Fruit fly (Drosophila melanogaster): Measurements from ENCODE around the gene Doc3.
A peak's percentile ranks its signal among the peaks of the same experiment; 100 is the strongest.

Gene Doc3

dm6 chr3L:9023627-9024026, 18.6 kb downstream of the Doc3 start (continued):
- peak; percentile 97 for TF ChIP-seq sens (GFP tag)
- no peak; the same call in 2 of the 3 replicates for TF ChIP-seq CG2199 (GFP tag; IDR thresholded peaks at IDR 0.05)
- no peak for TF ChIP-seq crol (GFP tag; IDR thresholded peaks at IDR 0.05)
- no peak for TF ChIP-seq CG3995 (GFP tag; optimal IDR thresholded peaks at IDR 0.05)
- no peak for TF ChIP-seq CG6272 (GFP tag; IDR thresholded peaks at IDR 0.05)
- no peak for TF ChIP-seq D19B (GFP tag; optimal IDR thresholded peaks at IDR 0.05)
- peak; percentile 30; the same call in 1 of the 2 replicates for TF ChIP-seq CG7372 (GFP tag; IDR thresholded peaks at IDR 0.05)
- peak; percentile 66 for TF ChIP-seq ci (GFP tag; IDR thresholded peaks at IDR 0.05)
- no peak for TF ChIP-seq eyg (GFP tag; optimal IDR thresholded peaks at IDR 0.05)
- peak; percentile 41 for TF ChIP-seq NK7.1 (GFP tag; optimal IDR thresholded peaks at IDR 0.05)
- peak; percentile 28 for TF ChIP-seq CG1529 (GFP tag; optimal IDR thresholded peaks at IDR 0.05)
- peak; percentile 13 for TF ChIP-seq CG3838 (GFP tag; optimal IDR thresholded peaks at IDR 0.05)
- TF ChIP-seq CG1233 (GFP tag; optimal IDR thresholded peaks at IDR 0.05): peak; percentile 55
- TF ChIP-seq Nf-YA (GFP tag; IDR thresholded peaks at IDR 0.05): 0 out of 2 replicates have a peak, but pooled peaks have one; percentile 10
- no peak for TF ChIP-seq CG2129 (GFP tag; IDR thresholded peaks at IDR 0.05; ENCODE audit: partially characterized antibody)
- TF ChIP-seq wor (GFP tag; IDR thresholded peaks at IDR 0.05): no peak
- peak; percentile 24; the same call in 1 of the 2 replicates for TF ChIP-seq esg (GFP tag; conservative IDR thresholded peaks at IDR 0.05)
- TF ChIP-seq Dfd (GFP tag; optimal IDR thresholded peaks at IDR 0.05): no peak
- peak; percentile 74 for TF ChIP-seq CG33557 (GFP tag; optimal IDR thresholded peaks at IDR 0.05)
- TF ChIP-seq CG13296 (GFP tag; optimal IDR thresholded peaks at IDR 0.05): no peak
- TF ChIP-seq trem (tag; optimal IDR thresholded peaks at IDR 0.05): peak; percentile 66
- peak; percentile 20 for TF ChIP-seq Sry-δ (GFP tag; optimal IDR thresholded peaks at IDR 0.05)
- peak; percentile 72 for TF ChIP-seq Atf3 (GFP tag; optimal IDR thresholded peaks at IDR 0.05)
- TF ChIP-seq h (optimal IDR thresholded peaks at IDR 0.05): no peak
- no peak for TF ChIP-seq inv (GFP tag; IDR thresholded peaks at IDR 0.05; ENCODE audit: partially characterized antibody)
- TF ChIP-seq CG15514 (GFP tag; optimal IDR thresholded peaks at IDR 0.05): no peak
- no peak for TF ChIP-seq hbn (GFP tag; IDR thresholded peaks at IDR 0.05; ENCODE audit: partially characterized antibody)
- peak; percentile 85 for TF ChIP-seq CG2712 (tag; optimal IDR thresholded peaks at IDR 0.05)
- TF ChIP-seq CG30020 (tag; optimal IDR thresholded peaks at IDR 0.05): no peak
- TF ChIP-seq chif (GFP tag; optimal IDR thresholded peaks at IDR 0.05): peak; percentile 54 to 85
- peak; percentile 24 for TF ChIP-seq CG6813 (GFP tag; optimal IDR thresholded peaks at IDR 0.05)
- TF ChIP-seq CG7839 (tag; optimal IDR thresholded peaks at IDR 0.05): peak; percentile 75
- peak; percentile 85 for TF ChIP-seq CG8765 (GFP tag; IDR thresholded peaks at IDR 0.05)
- no peak for TF ChIP-seq schlank (tag; optimal IDR thresholded peaks at IDR 0.05)
- peak; percentile 55; the same call in 1 of the 3 replicates for TF ChIP-seq CG11695 (GFP tag; IDR thresholded peaks at IDR 0.05)
- TF ChIP-seq z (GFP tag; IDR thresholded peaks at IDR 0.05): no peak
- no peak for TF ChIP-seq pan (optimal IDR thresholded peaks at IDR 0.05)
- TF ChIP-seq pan (GFP tag; optimal IDR thresholded peaks at IDR 0.05 in 1 of 2, IDR thresholded peaks at IDR 0.05 in 1 of 2): peak in 1 of 2 experiments; percentile 60
- TF ChIP-seq MESR4 (GFP tag; optimal IDR thresholded peaks at IDR 0.05): peak; percentile 7
- peak; percentile 25 for TF ChIP-seq grn (GFP tag; optimal IDR thresholded peaks at IDR 0.05)
- TF ChIP-seq amos (GFP tag; IDR thresholded peaks at IDR 0.05; ENCODE audit: partially characterized antibody): no peak
- peak; percentile 49; the same call in 1 of the 2 replicates for TF ChIP-seq sob (GFP tag; IDR thresholded peaks at IDR 0.05)
- TF ChIP-seq CG13287 (GFP tag; IDR thresholded peaks at IDR 0.05; ENCODE audit: partially characterized antibody): no peak
- no peak for TF ChIP-seq eve (GFP tag; optimal IDR thresholded peaks at IDR 0.05)
- TF ChIP-seq caup (GFP tag; optimal IDR thresholded peaks at IDR 0.05; ENCODE audit: severe bottlenecking): peak; percentile 39
- TF ChIP-seq repo (GFP tag; optimal IDR thresholded peaks at IDR 0.05): no peak
- TF ChIP-seq oc (tag; optimal IDR thresholded peaks at IDR 0.05): no peak
- TF ChIP-seq HmgD (GFP tag; optimal IDR thresholded peaks at IDR 0.05): no peak
- no peak for TF ChIP-seq NFAT (GFP tag; IDR thresholded peaks at IDR 0.05)
- TF ChIP-seq jigr1 (GFP tag; IDR thresholded peaks at IDR 0.05): no peak
- TF ChIP-seq so (GFP tag; IDR thresholded peaks at IDR 0.05): 0 out of 3 replicates have a peak, but pooled peaks have one; percentile 21
- no peak for TF ChIP-seq Dbx (GFP tag; IDR thresholded peaks at IDR 0.05)

Measured in whole organism, embryonic.